Fruit fly (Drosophila melanogaster) whole organism, wandering third instar larva: ENCODE results near the gene CG9784.
A peak's percentile ranks its signal among the peaks of the same experiment; 100 is the strongest.

ENCODE experiments used
- Abd-B ChIP-seq: fragments of >200 bp; optimal IDR thresholded peaks from 2 replicates; lab custom pipeline; 2017; ENCODE audit warnings: missing biosample characterization, missing genetic modification characterization
- CG32264 ChIP-seq: fragments of 200-800 bp; sonication (Bioruptor generic); optimal IDR thresholded peaks from 2 replicates; lab custom pipeline; 2016; ENCODE audit warnings: missing biosample characterization, missing genetic modification characterization
- CrebA ChIP-seq: fragments of 200-800 bp; sonication (Bioruptor generic); optimal IDR thresholded peaks from 2 replicates; lab custom pipeline; 2016; ENCODE audit warnings: missing biosample characterization, mild to moderate bottlenecking, missing genetic modification characterization, borderline replicate concordance
- Dfd ChIP-seq: fragments of >200 bp; optimal IDR thresholded peaks from 2 replicates; lab custom pipeline; 2017; ENCODE audit warnings: missing biosample characterization, missing genetic modification characterization
- Dif ChIP-seq: fragments of 200-275, 200-300 bp; sonication (Bioruptor generic); optimal IDR thresholded peaks from 2 replicates; lab custom pipeline; 2018; ENCODE audit warnings: missing biosample characterization, missing genetic modification characterization; ENCODE audit not compliant: partially characterized antibody
- Hnf4 ChIP-seq: fragments of 200-800 bp; sonication (Bioruptor generic); optimal IDR thresholded peaks from 2 replicates; lab custom pipeline; 2016; ENCODE audit warnings: missing biosample characterization, mild to moderate bottlenecking, missing genetic modification characterization
- Hr78 ChIP-seq: fragments of >200 bp; optimal IDR thresholded peaks from 2 replicates; lab custom pipeline; 2017; ENCODE audit warnings: missing biosample characterization, missing genetic modification characterization
- Hr83 ChIP-seq: fragments of 200-300 bp; sonication (Bioruptor generic); optimal IDR thresholded peaks from 2 replicates; lab custom pipeline; 2016; ENCODE audit warnings: missing biosample characterization, mild to moderate bottlenecking, missing genetic modification characterization, moderate library complexity; ENCODE audit not compliant: poor library complexity, severe bottlenecking
- Jra ChIP-seq: sonication (Bioruptor generic); optimal IDR thresholded peaks from 2 replicates; lab custom pipeline; 2016; ENCODE audit warnings: missing biosample characterization, missing genetic modification characterization
- Mio ChIP-seq: sonication (Bioruptor generic); optimal IDR thresholded peaks from 2 replicates; lab custom pipeline; 2016; ENCODE audit warnings: missing biosample characterization, missing genetic modification characterization
- Myc ChIP-seq: fragments of >200 bp; optimal IDR thresholded peaks from 2 replicates; lab custom pipeline; 2017
- N ChIP-seq: fragments of >200 bp; optimal IDR thresholded peaks from 2 replicates; lab custom pipeline; 2018; ENCODE audit warnings: missing biosample characterization, missing external identifiers, missing genetic modification characterization
- OdsH ChIP-seq: fragments of 200-800 bp; sonication (Bioruptor generic); optimal IDR thresholded peaks from 2 replicates; lab custom pipeline; 2016; ENCODE audit warnings: missing biosample characterization, mild to moderate bottlenecking, missing genetic modification characterization
- Rel ChIP-seq, 2 experiments: fragments of 200-800 bp; sonication (Bioruptor generic) in 1 of 2; optimal IDR thresholded peaks; 2 replicates in 1 of 2; 3 replicates in 1 of 2; lab custom pipeline; 2016 to 2019; ENCODE audit warnings: mild to moderate bottlenecking in 2 of 2, missing biosample characterization in 2 of 2, missing genetic modification characterization in 2 of 2, moderate library complexity in 1 of 2
- Sp1 ChIP-seq: fragments of 200-800 bp; sonication (Bioruptor generic); optimal IDR thresholded peaks from 3 replicates; lab custom pipeline; 2019; ENCODE audit warnings: missing biosample characterization, mild to moderate bottlenecking, missing genetic modification characterization, moderate library complexity
- Vsx2 ChIP-seq: fragments of 200-300, 225-300 bp; sonication (Bioruptor generic); optimal IDR thresholded peaks from 2 replicates; lab custom pipeline; 2018; ENCODE audit warnings: missing biosample characterization, missing genetic modification characterization; ENCODE audit not compliant: partially characterized antibody
- br ChIP-seq: fragments of 200-800 bp; sonication (Bioruptor generic); optimal IDR thresholded peaks from 2 replicates; lab custom pipeline; 2016; ENCODE audit warnings: missing biosample characterization, missing genetic modification characterization
- brk ChIP-seq: fragments of 200-800 bp; sonication (Bioruptor generic); optimal IDR thresholded peaks from 2 replicates; lab custom pipeline; 2016; ENCODE audit warnings: missing biosample characterization, mild to moderate bottlenecking, missing genetic modification characterization
- dl ChIP-seq, 2 experiments: fragments of 175-275, 200-275 bp in 1 of 2; fragments of 200-275 bp in 1 of 2; sonication (Bioruptor generic); optimal IDR thresholded peaks; lab custom pipeline; 2018; ENCODE audit warnings: mild to moderate bottlenecking in 2 of 2, missing biosample characterization in 2 of 2, missing genetic modification characterization in 2 of 2, moderate library complexity in 2 of 2; ENCODE audit not compliant: partially characterized antibody in 2 of 2, insufficient read depth in 1 of 2
- dmrt93B ChIP-seq: fragments of 200-800 bp; sonication (Bioruptor generic); optimal IDR thresholded peaks from 2 replicates; lab custom pipeline; 2018; ENCODE audit warnings: missing biosample characterization, mild to moderate bottlenecking, missing genetic modification characterization
- dsf ChIP-seq: sonication (Bioruptor generic); optimal IDR thresholded peaks from 2 replicates; lab custom pipeline; 2016; ENCODE audit warnings: missing biosample characterization, missing genetic modification characterization, borderline replicate concordance
- ey ChIP-seq: fragments of 200-800 bp; sonication (Bioruptor generic); optimal IDR thresholded peaks from 2 replicates; lab custom pipeline; 2016; ENCODE audit warnings: missing biosample characterization, missing genetic modification characterization
- foxo ChIP-seq, 2 experiments: fragments of 200-800 bp; sonication (Bioruptor generic); optimal IDR thresholded peaks; 2 replicates in 1 of 2; 3 replicates in 1 of 2; lab custom pipeline; 2016 to 2017; ENCODE audit warnings: missing biosample characterization in 2 of 2, missing genetic modification characterization in 2 of 2
- fru ChIP-seq: fragments of 200-800 bp; sonication (Bioruptor generic); optimal IDR thresholded peaks from 3 replicates; lab custom pipeline; 2016; ENCODE audit warnings: missing biosample characterization, mild to moderate bottlenecking, missing genetic modification characterization
- h ChIP-seq: fragments of 200-800 bp; sonication (Bioruptor generic); optimal IDR thresholded peaks from 3 replicates; lab custom pipeline; 2016; ENCODE audit warnings: missing biosample characterization, mild to moderate bottlenecking, missing genetic modification characterization
- lola ChIP-seq: fragments of >200 bp; optimal IDR thresholded peaks from 2 replicates; lab custom pipeline; 2017; ENCODE audit warnings: missing biosample characterization, missing genetic modification characterization
- psq ChIP-seq: fragments of 200-800 bp; sonication (Bioruptor generic); optimal IDR thresholded peaks from 3 replicates; lab custom pipeline; 2017; ENCODE audit warnings: missing biosample characterization, mild to moderate bottlenecking, missing genetic modification characterization, moderate library complexity
- rgr ChIP-seq: fragments of 200-800 bp; sonication (Bioruptor generic); optimal IDR thresholded peaks from 3 replicates; lab custom pipeline; 2016; ENCODE audit warnings: missing biosample characterization, mild to moderate bottlenecking, missing genetic modification characterization
- sage ChIP-seq: fragments of 200-800 bp; sonication (Bioruptor generic); optimal IDR thresholded peaks from 2 replicates; lab custom pipeline; 2016; ENCODE audit warnings: missing biosample characterization, mild to moderate bottlenecking, missing genetic modification characterization
- sv ChIP-seq: fragments of 200-800 bp; sonication (Bioruptor generic); optimal IDR thresholded peaks from 3 replicates; lab custom pipeline; 2016; ENCODE audit warnings: missing biosample characterization, missing genetic modification characterization
- tai ChIP-seq: sonication (Bioruptor generic); optimal IDR thresholded peaks from 2 replicates; lab custom pipeline; 2016; ENCODE audit warnings: missing biosample characterization, missing genetic modification characterization
- usp ChIP-seq: fragments of >200 bp; optimal IDR thresholded peaks from 2 replicates; lab custom pipeline; 2017; ENCODE audit warnings: missing biosample characterization, missing genetic modification characterization
- woc ChIP-seq: sonication (Bioruptor generic); optimal IDR thresholded peaks from 2 replicates; lab custom pipeline; 2016; ENCODE audit warnings: missing biosample characterization, mild to moderate bottlenecking, missing genetic modification characterization

The CG9784 gene

DNA sequence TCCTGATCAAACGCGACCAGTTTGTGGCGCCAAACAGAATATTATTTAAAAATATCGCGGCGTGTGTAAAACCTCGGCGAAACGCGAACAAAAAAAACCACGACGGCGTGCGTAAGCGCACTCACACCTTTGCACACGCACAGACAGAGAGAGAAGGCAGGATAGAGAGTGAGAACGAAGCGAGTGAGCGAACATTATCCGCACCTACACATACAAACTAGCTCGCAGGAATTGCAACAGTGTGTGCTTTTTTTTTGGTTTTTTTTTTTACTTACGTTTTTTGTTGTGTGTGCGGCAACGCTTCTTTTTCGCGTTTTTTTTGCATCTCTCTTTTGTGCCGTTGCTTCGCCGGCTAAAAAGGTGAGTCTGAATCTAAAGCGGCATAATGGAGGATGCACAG, 755 bp upstream of the CG9784 start (continued):
- TF ChIP-seq foxo (GFP tag; optimal IDR thresholded peaks at IDR 0.05; lab: Kevin White, UChicago) (peak in 1 of 2 experiments; percentile 85), Hr83 (GFP tag; lab: Kevin White, UChicago) (peak; percentile 71), Hnf4 (GFP tag; lab: Kevin White, UChicago) (no peak), Vsx2 (GFP tag; lab: Kevin White, UChicago) (no peak)

DNA sequence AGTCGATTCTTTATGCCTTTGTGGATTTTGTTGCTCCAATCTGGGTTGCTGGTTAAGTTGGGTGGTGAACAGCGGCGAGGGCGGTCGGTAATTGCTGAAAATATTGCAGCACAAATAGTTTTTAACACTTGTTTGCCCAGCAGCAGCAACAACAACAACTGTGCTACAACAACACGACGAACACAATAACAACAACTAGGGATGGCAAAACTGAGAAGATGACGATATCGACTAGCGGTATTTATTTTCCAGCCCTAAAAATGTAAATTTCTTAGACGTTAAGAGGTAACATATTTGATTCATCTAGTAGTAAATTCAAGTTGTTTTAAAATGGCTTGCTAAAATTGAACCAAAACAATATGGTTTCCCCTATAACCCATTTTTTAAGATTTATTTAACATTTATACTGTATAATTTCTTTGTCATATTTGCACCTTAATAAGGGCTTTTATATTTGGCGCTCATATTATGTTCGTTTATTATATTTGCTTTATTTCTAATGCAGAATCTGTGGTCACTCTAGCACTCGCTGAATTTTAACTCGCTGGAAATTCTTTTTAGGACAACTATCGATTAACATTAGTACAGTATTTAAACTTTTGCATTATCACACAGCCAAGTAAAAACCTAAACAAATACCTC, 558 bp downstream of the CG9784 start:
- TF ChIP-seq psq (GFP tag; lab: Kevin White, UChicago) (no peak), Jra (GFP tag; lab: Kevin White, UChicago) (peak; percentile 41), Dfd (GFP tag; lab: Kevin White, UChicago) (no peak), Hnf4 (GFP tag; lab: Kevin White, UChicago) (no peak), Mio (GFP tag; lab: Kevin White, UChicago) (no peak), Rel (GFP tag; optimal IDR thresholded peaks at IDR 0.05; lab: Kevin White, UChicago) (no peak), Rel (tag; optimal IDR thresholded peaks at IDR 0.05; lab: Kevin White, UChicago) (no peak), rgr (GFP tag; lab: Kevin White, UChicago) (no peak), foxo (GFP tag; optimal IDR thresholded peaks at IDR 0.05; lab: Kevin White, UChicago) (peak in 1 of 2 experiments; percentile 13), ey (GFP tag; lab: Kevin White, UChicago) (peak; percentile 18), Hr83 (GFP tag; lab: Kevin White, UChicago) (no peak), Sp1 (GFP tag; lab: Kevin White, UChicago) (no peak), lola (GFP tag; lab: Kevin White, UChicago) (no peak), OdsH (GFP tag; lab: Kevin White, UChicago) (peak; percentile 17), fru (GFP tag; lab: Kevin White, UChicago) (no peak), Abd-B (no peak)

DNA sequence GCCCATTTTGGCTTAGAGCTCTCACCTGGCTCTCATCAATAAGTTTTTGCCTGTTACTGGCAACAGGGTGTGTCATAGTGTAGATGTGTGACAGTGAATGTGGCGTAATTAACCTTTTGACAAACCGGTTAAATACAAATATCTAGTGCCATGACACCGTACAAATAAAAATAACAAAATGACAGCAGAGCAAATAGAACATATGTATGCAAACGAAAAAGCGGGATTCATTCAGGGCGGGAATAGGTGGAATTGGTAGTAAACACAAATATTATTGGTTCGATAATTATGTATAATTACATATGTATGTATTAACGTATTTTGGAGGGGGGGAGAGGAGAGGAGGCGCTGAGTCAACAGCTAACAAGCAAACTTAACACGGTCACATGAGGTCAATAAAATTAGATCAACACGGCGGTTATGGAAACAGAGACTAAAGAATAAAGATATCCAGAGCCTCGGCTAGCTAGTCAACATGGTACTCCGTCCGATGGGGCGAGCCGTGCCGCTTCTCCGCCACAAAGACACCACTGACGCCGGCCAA, 2.7 kb downstream of the CG9784 start:
- TF ChIP-seq br, result no peak
- no peak for TF ChIP-seq Mio (GFP tag; lab: Kevin White, UChicago)
- TF ChIP-seq rgr (GFP tag; lab: Kevin White, UChicago), result no peak
- TF ChIP-seq tai (GFP tag; lab: Kevin White, UChicago), result no peak
- TF ChIP-seq Hr83 (GFP tag; lab: Kevin White, UChicago), result no peak
- TF ChIP-seq CrebA, result no peak
- no peak for TF ChIP-seq dsf
- no peak for TF ChIP-seq brk
- no peak for TF ChIP-seq Myc (lab: Kevin White, UChicago)
- no peak for TF ChIP-seq Hr78 (GFP tag; lab: Kevin White, UChicago)
- TF ChIP-seq woc (GFP tag; lab: Kevin White, UChicago), result no peak
- TF ChIP-seq Abd-B, result no peak
- TF ChIP-seq Dfd (GFP tag; lab: Kevin White, UChicago), result no peak
- TF ChIP-seq Sp1 (GFP tag; lab: Kevin White, UChicago), result no peak
- no peak for TF ChIP-seq foxo (GFP tag; optimal IDR thresholded peaks at IDR 0.05; lab: Kevin White, UChicago)
- no peak for TF ChIP-seq Dif (GFP tag; lab: Kevin White, UChicago)

DNA sequence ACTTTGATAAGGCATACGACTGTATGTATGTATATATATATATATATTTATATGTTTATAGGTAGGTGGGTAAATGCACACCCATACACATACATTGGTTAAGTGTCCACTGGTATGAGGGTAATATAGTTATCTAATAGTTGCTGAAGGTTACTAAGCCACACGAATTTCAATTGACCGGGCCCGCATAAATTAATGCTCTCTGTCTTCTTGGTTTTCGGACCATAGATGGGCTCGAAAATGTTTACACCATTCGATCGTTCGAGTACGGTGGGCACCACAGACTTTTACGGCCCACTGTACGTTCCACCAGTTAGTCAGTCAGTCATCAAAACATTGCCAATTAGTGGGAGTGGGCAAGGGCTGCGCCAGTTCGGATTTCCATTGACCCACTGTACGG, 3.6 kb downstream of the CG9784 start:
- TF ChIP-seq Vsx2 (GFP tag; lab: Kevin White, UChicago) (no peak), Hr83 (GFP tag; lab: Kevin White, UChicago) (no peak), CG32264 (no peak), ey (GFP tag; lab: Kevin White, UChicago) (no peak), usp (GFP tag; lab: Kevin White, UChicago) (no peak), dsf (no peak), N (GFP tag; lab: Kevin White, UChicago) (no peak), brk (no peak), sage (GFP tag; lab: Kevin White, UChicago) (no peak)

DNA sequence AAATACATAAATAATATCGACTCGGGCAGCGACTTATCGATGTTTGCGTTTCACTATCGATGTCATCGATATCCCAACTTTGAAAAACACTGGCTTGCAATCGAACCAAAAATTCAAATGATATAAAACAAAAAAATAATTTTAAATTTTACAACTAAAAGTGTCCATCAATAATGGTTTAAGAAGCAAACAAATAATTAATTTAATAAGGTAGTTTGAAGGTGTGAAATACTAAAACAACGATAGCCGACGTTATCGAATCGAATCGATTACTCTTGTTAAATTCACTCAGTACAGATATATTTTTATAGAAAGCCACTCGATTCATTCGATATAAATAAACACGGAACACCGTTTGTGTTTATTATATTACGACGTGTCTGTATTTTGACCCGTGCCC, 5.6 kb downstream of the CG9784 start, which contains the start of the genes SMC3 and Ubc7:
TSS of gene SMC3 (minus strand) at position 22 of the 400 bp plus-strand sequence.
TSS of gene Ubc7 (plus strand) at position 260 of the 400 bp plus-strand sequence.
- TF ChIP-seq dl (GFP tag; optimal IDR thresholded peaks at IDR 0.05; lab: Kevin White, UChicago; ENCODE audit: insufficient read depth in 1 of 2, partially characterized antibody in 2 of 2) (no peak), ey (GFP tag; lab: Kevin White, UChicago) (no peak), h (no peak), Dfd (GFP tag; lab: Kevin White, UChicago) (no peak), Dif (GFP tag; lab: Kevin White, UChicago) (no peak), Myc (lab: Kevin White, UChicago) (no peak), woc (GFP tag; lab: Kevin White, UChicago) (no peak), sv (no peak), Jra (GFP tag; lab: Kevin White, UChicago) (no peak), tai (GFP tag; lab: Kevin White, UChicago) (no peak), dsf (no peak), brk (no peak), dmrt93B (GFP tag; lab: Kevin White, UChicago) (no peak), foxo (GFP tag; optimal IDR thresholded peaks at IDR 0.05; lab: Kevin White, UChicago) (no peak)
